Worm (Caenorhabditis elegans) whole organism, L2 larva: Measurements from ENCODE around the gene taf-10.

ENCODE experiments used
- C34F6.9 ChIP-seq: fragments of 150-350 bp; optimal IDR thresholded peaks from 2 replicates; lab custom pipeline; 2014; ENCODE audit warnings: missing biosample characterization, missing genetic modification characterization
- F13H6.1 ChIP-seq: sonication (generic microtip); optimal IDR thresholded peaks from 2 replicates; lab custom pipeline; 2016; ENCODE audit warnings: missing genetic modification characterization, missing compliant biosample characterization
- R02D3.7 ChIP-seq: fragments of 150-350 bp; optimal IDR thresholded peaks from 2 replicates; lab custom pipeline; 2014; ENCODE audit warnings: missing biosample characterization, missing genetic modification characterization
- Y55F3AM.14 ChIP-seq: fragments of 200-800 bp; sonication (Bioruptor generic); optimal IDR thresholded peaks from 2 replicates; lab custom pipeline; 2018; ENCODE audit warnings: mild to moderate bottlenecking, missing genetic modification characterization, missing compliant biosample characterization
- ZK546.5 ChIP-seq: sonication (generic microtip); optimal IDR thresholded peaks from 2 replicates; lab custom pipeline; 2017; ENCODE audit warnings: missing biosample characterization, missing genetic modification characterization
- alr-1 ChIP-seq: fragments of 150-350 bp; optimal IDR thresholded peaks from 2 replicates; lab custom pipeline; 2014; ENCODE audit warnings: missing biosample characterization, missing genetic modification characterization
- aly-2 ChIP-seq: fragments of 150-350 bp; optimal IDR thresholded peaks from 2 replicates; lab custom pipeline; 2014; ENCODE audit warnings: missing biosample characterization, missing genetic modification characterization
- ama-1 ChIP-seq: fragments of 150-350 bp; optimal IDR thresholded peaks from 2 replicates; lab custom pipeline; 2018; ENCODE audit warnings: inconsistent platforms
- blmp-1 ChIP-seq: sonication (generic microtip); optimal IDR thresholded peaks from 2 replicates; lab custom pipeline; 2017; ENCODE audit warnings: missing genetic modification characterization, mild to moderate bottlenecking, missing compliant biosample characterization, antibody characterized with exemption, moderate library complexity; ENCODE audit not compliant: insufficient read depth
- ceh-16 ChIP-seq: fragments of 150-350 bp; optimal IDR thresholded peaks from 2 replicates; lab custom pipeline; 2014; ENCODE audit warnings: missing biosample characterization, missing genetic modification characterization
- ceh-82 ChIP-seq: fragments of 150-350 bp; optimal IDR thresholded peaks from 2 replicates; lab custom pipeline; 2014; ENCODE audit warnings: missing biosample characterization, missing genetic modification characterization
- crh-2 ChIP-seq: sonication (generic microtip); optimal IDR thresholded peaks from 2 replicates; lab custom pipeline; 2017; ENCODE audit warnings: missing biosample characterization, missing genetic modification characterization
- dmd-4 ChIP-seq: sonication (generic microtip); optimal IDR thresholded peaks from 2 replicates; lab custom pipeline; 2017; ENCODE audit warnings: missing biosample characterization, missing genetic modification characterization
- egl-27 ChIP-seq: sonication (generic microtip); optimal IDR thresholded peaks from 3 replicates; lab custom pipeline; 2017; ENCODE audit warnings: missing biosample characterization, missing genetic modification reagents, missing genetic modification characterization
- elt-1 ChIP-seq: fragments of 150-350 bp; optimal IDR thresholded peaks from 2 replicates; lab custom pipeline; 2014; ENCODE audit warnings: missing biosample characterization, missing genetic modification characterization
- elt-3 ChIP-seq: sonication (generic microtip); optimal IDR thresholded peaks from 2 replicates; lab custom pipeline; 2017; ENCODE audit warnings: missing biosample characterization, missing genetic modification characterization
- gmeb-1 ChIP-seq: fragments of 150-350 bp; optimal IDR thresholded peaks from 2 replicates; lab custom pipeline; 2014; ENCODE audit warnings: missing biosample characterization, missing genetic modification characterization
- lin-11 ChIP-seq: fragments of 150-350 bp; sonication (generic microtip); optimal IDR thresholded peaks from 2 replicates; lab custom pipeline; 2014; ENCODE audit warnings: missing biosample characterization, missing genetic modification characterization, inconsistent platforms, mixed read lengths
- lin-13 ChIP-seq: fragments of 150-350 bp; optimal IDR thresholded peaks from 2 replicates; lab custom pipeline; 2014; ENCODE audit warnings: missing biosample characterization, missing genetic modification reagents, missing genetic modification characterization
- lin-39 ChIP-seq: fragments of 150-350 bp; optimal IDR thresholded peaks from 2 replicates; lab custom pipeline; 2014; ENCODE audit warnings: missing biosample characterization, missing genetic modification reagents, missing genetic modification characterization
- lsy-2 ChIP-seq, 2 experiments: fragments of 150-350 bp in 1 of 2; sonication (generic microtip) in 1 of 2; optimal IDR thresholded peaks; 2 replicates each; lab custom pipeline; 2014 to 2017; ENCODE audit warnings: missing biosample characterization in 2 of 2, missing genetic modification characterization in 2 of 2
- mab-5 ChIP-seq: fragments of 150-350 bp; optimal IDR thresholded peaks from 2 replicates; lab custom pipeline; 2014; ENCODE audit warnings: missing biosample characterization, missing genetic modification characterization
- mbf-1 ChIP-seq: sonication (generic microtip); optimal IDR thresholded peaks from 2 replicates; lab custom pipeline; 2017; ENCODE audit warnings: missing biosample characterization, missing genetic modification characterization
- mdl-1 ChIP-seq, 2 experiments: fragments of 150-350 bp in 1 of 2; sonication (generic microtip) in 1 of 2; optimal IDR thresholded peaks; 2 replicates each; lab custom pipeline; 2017; ENCODE audit warnings: missing biosample characterization in 2 of 2, missing genetic modification characterization in 2 of 2
- nhr-10 ChIP-seq: sonication (generic microtip); optimal IDR thresholded peaks from 2 replicates; lab custom pipeline; 2017; ENCODE audit warnings: missing biosample characterization, missing genetic modification characterization
- nhr-11 ChIP-seq: fragments of 150-350 bp; optimal IDR thresholded peaks from 2 replicates; lab custom pipeline; 2014; ENCODE audit warnings: missing biosample characterization, missing genetic modification characterization
- nhr-12 ChIP-seq: fragments of 150-350 bp; optimal IDR thresholded peaks from 2 replicates; lab custom pipeline; 2014; ENCODE audit warnings: missing biosample characterization, missing genetic modification characterization
- nhr-129 ChIP-seq: fragments of 150-350 bp; optimal IDR thresholded peaks from 2 replicates; lab custom pipeline; 2014; ENCODE audit warnings: missing biosample characterization, missing genetic modification characterization
- nhr-21 ChIP-seq: fragments of 150-350 bp; optimal IDR thresholded peaks from 2 replicates; lab custom pipeline; 2014; ENCODE audit warnings: missing biosample characterization, missing genetic modification characterization
- nhr-23 ChIP-seq: fragments of 150-350 bp; optimal IDR thresholded peaks from 2 replicates; lab custom pipeline; 2014; ENCODE audit warnings: missing biosample characterization, missing genetic modification reagents, missing genetic modification characterization
- nhr-237 ChIP-seq: fragments of 150-350 bp; optimal IDR thresholded peaks from 2 replicates; lab custom pipeline; 2014; ENCODE audit warnings: missing biosample characterization, missing genetic modification characterization
- nhr-25 ChIP-seq: fragments of 150-350 bp; sonication (generic microtip); optimal IDR thresholded peaks from 3 replicates; lab custom pipeline; 2014; ENCODE audit warnings: missing biosample characterization, missing genetic modification characterization
- nhr-77 ChIP-seq: fragments of 150-350 bp; optimal IDR thresholded peaks from 2 replicates; lab custom pipeline; 2014; ENCODE audit warnings: missing biosample characterization, missing genetic modification characterization
- peb-1 ChIP-seq: fragments of 150-350 bp; optimal IDR thresholded peaks from 2 replicates; lab custom pipeline; 2014; ENCODE audit warnings: missing biosample characterization, missing genetic modification characterization
- sem-4 ChIP-seq: fragments of 150-350 bp; optimal IDR thresholded peaks from 2 replicates; lab custom pipeline; 2014; ENCODE audit warnings: missing biosample characterization, missing genetic modification reagents, missing genetic modification characterization
- skn-1 ChIP-seq: sonication (generic microtip); optimal IDR thresholded peaks from 2 replicates; lab custom pipeline; 2017; ENCODE audit warnings: missing biosample characterization, missing genetic modification characterization
- sma-3 ChIP-seq: sonication (generic microtip); optimal IDR thresholded peaks from 2 replicates; lab custom pipeline; 2016; ENCODE audit warnings: missing genetic modification reagents, missing genetic modification characterization, missing compliant biosample characterization
- sma-9 ChIP-seq, 2 experiments: fragments of 150-350 bp in 1 of 2; sonication (generic microtip) in 1 of 2; optimal IDR thresholded peaks; 2 replicates each; lab custom pipeline; 2014 to 2016; ENCODE audit warnings: missing genetic modification characterization in 2 of 2, mild to moderate bottlenecking in 1 of 2, missing biosample characterization in 1 of 2, missing compliant biosample characterization in 1 of 2, missing genetic modification reagents in 1 of 2, moderate library complexity in 1 of 2
- snpc-4 ChIP-seq: fragments of 150-350 bp; optimal IDR thresholded peaks from 2 replicates; lab custom pipeline; 2014; ENCODE audit warnings: missing biosample characterization, missing genetic modification characterization
- unc-39 ChIP-seq: fragments of 150-350 bp; optimal IDR thresholded peaks from 2 replicates; lab custom pipeline; 2014; ENCODE audit warnings: missing biosample characterization, missing genetic modification characterization
- unc-55 ChIP-seq: fragments of 150-350 bp; sonication (generic microtip); optimal IDR thresholded peaks from 3 replicates; lab custom pipeline; 2014; ENCODE audit warnings: missing biosample characterization, missing genetic modification reagents, missing genetic modification characterization
- unc-62 ChIP-seq: fragments of 150-350 bp; optimal IDR thresholded peaks from 2 replicates; lab custom pipeline; 2014; ENCODE audit warnings: missing biosample characterization, missing genetic modification reagents, missing genetic modification characterization
- zag-1 ChIP-seq: fragments of 150-350 bp; optimal IDR thresholded peaks from 2 replicates; lab custom pipeline; 2014; ENCODE audit warnings: missing biosample characterization, missing genetic modification characterization
- ztf-1 ChIP-seq: fragments of 200-800 bp; sonication (Bioruptor generic); conservative IDR thresholded peaks from 2 replicates; pipeline ENCODE4 v1.3.6; 2022; ENCODE audit warnings: missing genetic modification characterization, missing compliant biosample characterization
- ztf-11 ChIP-seq: sonication (generic microtip); optimal IDR thresholded peaks from 2 replicates; lab custom pipeline; 2017; ENCODE audit warnings: missing biosample characterization, missing genetic modification characterization
- ztf-4 ChIP-seq: fragments of 150-350 bp; optimal IDR thresholded peaks from 2 replicates; lab custom pipeline; 2014; ENCODE audit warnings: missing biosample characterization, missing genetic modification characterization

taf-10 gene

ce11 chrV:4724453-4724852 lies 37.5 kb downstream of the taf-10 start, which contains the start of gene F39G3.4:
F39G3.4 (plus strand) TSS chrV:4724753.
- TF ChIP-seq nhr-12 (no peak), Y55F3AM.14 (GFP tag; lab: Kevin White, UChicago) (no peak), ztf-1 (GFP tag; lab: Robert Waterston, UW) (no peak), lin-39 (no peak), nhr-129 (tag; lab: Kevin White, UChicago) (no peak), R02D3.7 (no peak)

ce11 chrV:4730075-4730474 lies 43.2 kb downstream of the taf-10 start, which contains the start of gene tig-2:
tig-2 (minus strand) TSS chrV:4730161.
- TF ChIP-seq C34F6.9 (tag; lab: Kevin White, UChicago) = peak; percentile 29
- TF ChIP-seq lin-13 (GFP tag; lab: Kevin White, UChicago) = peak; percentile 1
- peak; percentile 2 for TF ChIP-seq crh-2
- TF ChIP-seq ztf-1 (GFP tag; lab: Robert Waterston, UW) = no peak
- TF ChIP-seq nhr-129 (tag; lab: Kevin White, UChicago) = peak; percentile 54
- TF ChIP-seq nhr-237 = no peak
- TF ChIP-seq F13H6.1 (tag; lab: Kevin White, UChicago) = peak; percentile 58
- peak in 1 of 2 experiments; percentile 20 for TF ChIP-seq lsy-2 (tag; optimal IDR thresholded peaks at IDR 0.05; lab: Kevin White, UChicago)
- TF ChIP-seq Y55F3AM.14 (GFP tag; lab: Kevin White, UChicago) = peak; percentile 59

ce11 chrV:4731154-4731961 lies 44.5 kb downstream of the taf-10 start, which contains the start of gene F39G3.3:
F39G3.3 (plus strand) TSS chrV:4731911.
- TF ChIP-seq dmd-4 (no peak), zag-1 (no peak), ZK546.5 (tag; lab: Kevin White, UChicago) (no peak), ztf-1 (GFP tag; lab: Robert Waterston, UW) (no peak), snpc-4 (tag; lab: Kevin White, UChicago) (no peak), unc-55 (GFP tag; lab: Kevin White, UChicago) (peak; percentile 73), elt-3 (tag; lab: Kevin White, UChicago) (no peak), sem-4 (peak; percentile 48), egl-27 (tag; lab: Kevin White, UChicago) (no peak), unc-62 (no peak), nhr-77 (no peak), aly-2 (no peak), ceh-16 (tag; lab: Kevin White, UChicago) (no peak), lin-39 (no peak), ztf-11 (tag; lab: Kevin White, UChicago) (no peak), sma-9 (GFP tag; optimal IDR thresholded peaks at IDR 0.05; lab: Kevin White, UChicago) (peak; percentile 51), sma-9 (tag; optimal IDR thresholded peaks at IDR 0.05; lab: Kevin White, UChicago) (no peak), alr-1 (no peak), elt-1 (no peak), mdl-1 (tag; optimal IDR thresholded peaks at IDR 0.05; lab: Kevin White, UChicago) (no peak), crh-2 (peak; percentile 42), C34F6.9 (tag; lab: Kevin White, UChicago) (peak; percentile 60), nhr-10 (tag; lab: Kevin White, UChicago) (no peak), peb-1 (tag; lab: Kevin White, UChicago) (no peak), lsy-2 (tag; optimal IDR thresholded peaks at IDR 0.05; lab: Kevin White, UChicago) (peak in 1 of 2 experiments; percentile 67), Y55F3AM.14 (GFP tag; lab: Kevin White, UChicago) (no peak), blmp-1 (no peak), skn-1 (tag; lab: Kevin White, UChicago) (peak; percentile 12), ceh-82 (tag; lab: Kevin White, UChicago) (no peak), ztf-4 (tag; lab: Kevin White, UChicago) (no peak), unc-39 (no peak), nhr-12 (no peak), nhr-25 (tag; lab: Kevin White, UChicago) (peak; percentile 54), F13H6.1 (tag; lab: Kevin White, UChicago) (peak; percentile 58), nhr-21 (tag; lab: Kevin White, UChicago) (peak; percentile 6), nhr-237 (no peak), nhr-129 (tag; lab: Kevin White, UChicago) (peak; percentile 38), lin-13 (GFP tag; lab: Kevin White, UChicago) (peak; percentile 59), R02D3.7 (no peak), sma-3 (peak; percentile 40), nhr-11 (no peak), lin-11 (tag; lab: Kevin White, UChicago) (peak; percentile 47), mab-5 (tag; lab: Kevin White, UChicago) (peak; percentile 71), mbf-1 (tag; lab: Kevin White, UChicago) (no peak), gmeb-1 (tag; lab: Kevin White, UChicago) (peak; percentile 69), nhr-23 (tag; lab: Kevin White, UChicago) (no peak), ama-1 (lab: Kevin White, UChicago) (peak; percentile 3)
